Worm (Caenorhabditis elegans): Measurements from ENCODE around the gene eat-20.

Gene eat-20

DNA sequence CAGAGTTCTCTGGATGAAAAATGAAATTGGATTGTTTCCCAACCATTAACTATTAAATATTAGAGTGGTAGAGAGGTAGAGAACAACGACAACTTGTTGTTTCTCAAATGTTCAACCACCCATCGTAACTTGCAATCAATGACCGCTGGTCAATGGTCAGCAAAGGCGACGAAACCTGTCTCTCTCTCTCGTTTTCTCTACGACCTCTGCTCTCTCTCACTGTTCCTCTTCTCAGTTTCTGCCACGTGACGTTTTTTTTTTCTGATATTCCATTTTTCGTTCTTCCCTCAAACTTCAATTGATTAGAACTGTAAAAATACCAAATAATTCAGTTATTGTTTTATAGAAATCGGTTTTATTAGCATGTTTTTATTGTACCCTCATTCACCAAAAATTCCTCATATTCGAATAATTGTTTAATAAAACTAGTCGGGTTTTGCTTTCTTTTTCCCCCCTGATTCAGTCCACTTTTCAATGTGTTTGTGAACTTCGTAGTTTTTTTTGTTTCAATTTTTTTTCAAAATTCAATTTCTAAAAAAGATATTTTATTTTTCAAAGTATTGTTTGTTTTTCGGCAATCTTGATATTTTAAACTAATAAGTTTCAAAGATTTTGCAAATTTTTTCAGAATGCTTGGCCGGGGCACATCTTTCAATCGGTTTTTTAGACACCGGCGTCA lies 12.7 kb upstream of the eat-20 start, which contains the start of gene suox-1:
suox-1 (plus strand) TSS at position 629 of the 679 bp plus-strand sequence.
- TF ChIP-seq nhr-11 (tag; optimal IDR thresholded peaks at IDR 0.05), result no peak
- TF ChIP-seq lin-39 (tag; optimal IDR thresholded peaks at IDR 0.05), result peak; percentile 45
- TF ChIP-seq hmg-11 (tag; optimal IDR thresholded peaks at IDR 0.05), result no peak
- TF ChIP-seq nhr-23 (tag; optimal IDR thresholded peaks at IDR 0.05), result peak; percentile 73
- no peak for TF ChIP-seq ztf-11 (tag; optimal IDR thresholded peaks at IDR 0.05)
- no peak for TF ChIP-seq nhr-77 (tag; optimal IDR thresholded peaks at IDR 0.05)
- peak; percentile 36 for TF ChIP-seq nfya-1 (tag; optimal IDR thresholded peaks at IDR 0.05; ENCODE audit: insufficient read depth)
- no peak for TF ChIP-seq zag-1 (tag; optimal IDR thresholded peaks at IDR 0.05)
- no peak for TF ChIP-seq pqm-1 (tag; optimal IDR thresholded peaks at IDR 0.05)
- TF ChIP-seq lsy-12 (tag; optimal IDR thresholded peaks at IDR 0.05), result peak; percentile 3
- peak; percentile 48 for TF ChIP-seq ama-1 (optimal IDR thresholded peaks at IDR 0.05)
- TF ChIP-seq egl-27 (tag; optimal IDR thresholded peaks at IDR 0.05), result no peak
- TF ChIP-seq unc-62 (GFP tag; optimal IDR thresholded peaks at IDR 0.05), result no peak
- no peak for TF ChIP-seq mml-1 (tag; optimal IDR thresholded peaks at IDR 0.05)
- peak; percentile 48 for TF ChIP-seq nhr-25 (tag; optimal IDR thresholded peaks at IDR 0.05)
- TF ChIP-seq fkh-2 (tag; optimal IDR thresholded peaks at IDR 0.05), result no peak
- TF ChIP-seq egl-5 (tag; optimal IDR thresholded peaks at IDR 0.05), result no peak
- TF ChIP-seq ztf-4 (tag; optimal IDR thresholded peaks at IDR 0.05), result no peak
- no peak for TF ChIP-seq eor-1 (tag; optimal IDR thresholded peaks at IDR 0.05)
- peak; percentile 45 for TF ChIP-seq mdl-1 (tag; optimal IDR thresholded peaks at IDR 0.05)
- peak; percentile 16 for TF ChIP-seq elt-2 (tag; optimal IDR thresholded peaks at IDR 0.05)
- TF ChIP-seq pha-4 (tag; optimal IDR thresholded peaks at IDR 0.05), result peak; percentile 14
- no peak for TF ChIP-seq elt-1 (tag; optimal IDR thresholded peaks at IDR 0.05)
- peak; percentile 47 for TF ChIP-seq nhr-43 (tag; optimal IDR thresholded peaks at IDR 0.05; ENCODE audit: poor library complexity, severe bottlenecking)

- TF ChIP-seq nhr-76 (tag; optimal IDR thresholded peaks at IDR 0.05) (no peak), nhr-237 (tag; optimal IDR thresholded peaks at IDR 0.05) (no peak), zag-1 (tag; optimal IDR thresholded peaks at IDR 0.05) (no peak), hmg-11 (tag; optimal IDR thresholded peaks at IDR 0.05) (no peak), mdl-1 (tag; optimal IDR thresholded peaks at IDR 0.05) (no peak), fos-1 (tag; optimal IDR thresholded peaks at IDR 0.05) (no peak), egl-5 (tag; optimal IDR thresholded peaks at IDR 0.05) (no peak), R02D3.7 (tag; optimal IDR thresholded peaks at IDR 0.05) (no peak), egl-27 (tag; optimal IDR thresholded peaks at IDR 0.05) (no peak), sea-2 (GFP tag; optimal IDR thresholded peaks at IDR 0.05) (no peak), nfya-1 (tag; optimal IDR thresholded peaks at IDR 0.05; ENCODE audit: insufficient read depth) (no peak)
These were observed 7.2 kb upstream of the eat-20 start, which contains the start of gene H13N06.7 for ce11 chrX:15502455-15503174. H13N06.7 (plus strand) TSS chrX:15503124.

ce11 chrX:15504795-15505194 lies 5.0 kb upstream of the eat-20 start, which contains the start of gene tbh-1:
tbh-1 (minus strand) TSS chrX:15504895.
- no peak for TF ChIP-seq lin-15B (tag; optimal IDR thresholded peaks at IDR 0.05)
- TF ChIP-seq ceh-9 (tag; optimal IDR thresholded peaks at IDR 0.05), result no peak
- TF ChIP-seq skn-1 (tag; optimal IDR thresholded peaks at IDR 0.05), result no peak
- no peak for TF ChIP-seq ZK546.5 (tag; optimal IDR thresholded peaks at IDR 0.05)
- no peak for TF ChIP-seq mml-1 (tag; optimal IDR thresholded peaks at IDR 0.05)
- no peak for TF ChIP-seq lin-39 (tag; optimal IDR thresholded peaks at IDR 0.05)
- TF ChIP-seq mdl-1 (tag; optimal IDR thresholded peaks at IDR 0.05), result no peak
- no peak for TF ChIP-seq fos-1 (tag; optimal IDR thresholded peaks at IDR 0.05)
- no peak for TF ChIP-seq ztf-11 (tag; optimal IDR thresholded peaks at IDR 0.05)
- no peak for TF ChIP-seq nhr-67 (tag; optimal IDR thresholded peaks at IDR 0.05)
- TF ChIP-seq zag-1 (tag; optimal IDR thresholded peaks at IDR 0.05), result no peak
- TF ChIP-seq pha-4 (tag; optimal IDR thresholded peaks at IDR 0.05), result no peak
- TF ChIP-seq ceh-16 (tag; optimal IDR thresholded peaks at IDR 0.05), result no peak
- TF ChIP-seq hmg-11 (tag; optimal IDR thresholded peaks at IDR 0.05), result no peak
- no peak for TF ChIP-seq ztf-4 (tag; optimal IDR thresholded peaks at IDR 0.05)
- TF ChIP-seq nhr-25 (tag; optimal IDR thresholded peaks at IDR 0.05), result no peak

Data from whole organism, L3 larva.